Worm (Caenorhabditis elegans): ENCODE results near the gene mex-5.

- TF ChIP-seq unc-62 (GFP tag; optimal IDR thresholded peaks at IDR 0.05) (no peak), B0035.1 (tag; optimal IDR thresholded peaks at IDR 0.05) (no peak), F49E8.2 (tag; optimal IDR thresholded peaks at IDR 0.05; ENCODE audit: insufficient read depth) (peak; percentile 55), snpc-4 (GFP tag; optimal IDR thresholded peaks at IDR 0.05) (no peak), snpc-4 (tag; optimal IDR thresholded peaks at IDR 0.05) (peak in 2 of 4 experiments; percentile 64), efl-1 (GFP tag; optimal IDR thresholded peaks at IDR 0.05) (peak; percentile 37), repo-1 (tag; optimal IDR thresholded peaks at IDR 0.05) (no peak), ceh-40 (GFP tag; IDR thresholded peaks at IDR 0.05) (no peak), madf-8 (GFP tag; conservative IDR thresholded peaks at IDR 0.05) (peak; percentile 100), egrh-3 (GFP tag; IDR thresholded peaks at IDR 0.05) (no peak), ama-1 (optimal IDR thresholded peaks at IDR 0.05) (no peak), ama-1 (GFP tag; optimal IDR thresholded peaks at IDR 0.05) (no peak), attf-6 (GFP tag; IDR thresholded peaks at IDR 0.05) (peak; percentile 66)
Observed at ce11 chrIV:13311331-13312034, 42.0 kb upstream of the mex-5 start.
